Fruit fly (Drosophila melanogaster): ENCODE data around the gene CG13244.

Gene CG13244

DNA sequence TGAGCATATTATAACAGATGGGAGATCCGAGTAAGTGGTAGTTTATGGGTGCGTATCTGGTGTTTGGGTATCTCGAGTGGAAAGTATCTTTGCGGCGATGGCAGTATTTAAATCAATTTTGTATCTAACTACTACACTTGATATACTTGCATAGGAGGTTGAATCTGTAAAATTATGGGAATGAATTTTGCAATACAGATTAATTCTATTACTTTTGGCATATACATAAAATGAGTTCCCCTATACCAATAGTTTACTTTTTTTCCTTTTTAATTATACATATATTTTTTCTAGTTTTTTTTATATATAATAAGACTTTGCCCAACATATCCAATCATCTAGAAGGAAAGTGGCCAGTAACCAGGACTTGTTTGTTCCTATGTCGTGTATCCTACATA lies 7.4 kb upstream of the CG13244 start:
- no peak for TF ChIP-seq Dll (optimal IDR thresholded peaks at IDR 0.05)
- no peak for TF ChIP-seq pan (optimal IDR thresholded peaks at IDR 0.05)
- TF ChIP-seq CG8478 (optimal IDR thresholded peaks at IDR 0.05): no peak
- no peak for TF ChIP-seq psq (optimal IDR thresholded peaks at IDR 0.05)
- TF ChIP-seq EcR (GFP tag; optimal IDR thresholded peaks at IDR 0.05): no peak
- TF ChIP-seq usp (GFP tag; optimal IDR thresholded peaks at IDR 0.05): no peak

- TF ChIP-seq Dll (optimal IDR thresholded peaks at IDR 0.05): no peak
- TF ChIP-seq usp (GFP tag; optimal IDR thresholded peaks at IDR 0.05): no peak
- TF ChIP-seq CG8478 (optimal IDR thresholded peaks at IDR 0.05): no peak
- TF ChIP-seq psq (optimal IDR thresholded peaks at IDR 0.05): no peak
- no peak for TF ChIP-seq EcR (GFP tag; optimal IDR thresholded peaks at IDR 0.05)
- no peak for TF ChIP-seq pan (optimal IDR thresholded peaks at IDR 0.05)
Observed at dm6 chr2L:15909826-15910225, 6.9 kb upstream of the CG13244 start.

- TF ChIP-seq pan (optimal IDR thresholded peaks at IDR 0.05): no peak
- no peak for TF ChIP-seq CG8478 (optimal IDR thresholded peaks at IDR 0.05)
- TF ChIP-seq psq (optimal IDR thresholded peaks at IDR 0.05): no peak
- no peak for TF ChIP-seq usp (GFP tag; optimal IDR thresholded peaks at IDR 0.05)
- TF ChIP-seq EcR (GFP tag; optimal IDR thresholded peaks at IDR 0.05): no peak
- no peak for TF ChIP-seq Dll (optimal IDR thresholded peaks at IDR 0.05)
Observed at dm6 chr2L:15910937-15911590, 5.6 kb upstream of the CG13244 start.

dm6 chr2L:15911591-15912007 lies 5.1 kb upstream of the CG13244 start:
- TF ChIP-seq CG8478 (optimal IDR thresholded peaks at IDR 0.05) (no peak), psq (optimal IDR thresholded peaks at IDR 0.05) (no peak), Dll (optimal IDR thresholded peaks at IDR 0.05) (peak; percentile 46), EcR (GFP tag; optimal IDR thresholded peaks at IDR 0.05) (peak; percentile 96 to 100)

- TF ChIP-seq pan (optimal IDR thresholded peaks at IDR 0.05) (no peak), EcR (GFP tag; optimal IDR thresholded peaks at IDR 0.05) (no peak), usp (GFP tag; optimal IDR thresholded peaks at IDR 0.05) (no peak), CG8478 (optimal IDR thresholded peaks at IDR 0.05) (no peak), psq (optimal IDR thresholded peaks at IDR 0.05) (no peak), Dll (optimal IDR thresholded peaks at IDR 0.05) (no peak)
Observed at dm6 chr2L:15912008-15912900, 4.4 kb upstream of the CG13244 start.

dm6 chr2L:15912901-15913673 lies 3.6 kb upstream of the CG13244 start:
- no peak for TF ChIP-seq usp (GFP tag; optimal IDR thresholded peaks at IDR 0.05)
- TF ChIP-seq EcR (GFP tag; optimal IDR thresholded peaks at IDR 0.05): peak in 1 of 2 experiments; percentile 20

dm6 chr2L:15913674-15914037 lies 3.0 kb upstream of the CG13244 start:
- TF ChIP-seq psq (optimal IDR thresholded peaks at IDR 0.05) (no peak), CG8478 (optimal IDR thresholded peaks at IDR 0.05) (no peak), Dll (optimal IDR thresholded peaks at IDR 0.05) (no peak), pan (optimal IDR thresholded peaks at IDR 0.05) (no peak), EcR (GFP tag; optimal IDR thresholded peaks at IDR 0.05) (no peak), usp (GFP tag; optimal IDR thresholded peaks at IDR 0.05) (no peak)

DNA sequence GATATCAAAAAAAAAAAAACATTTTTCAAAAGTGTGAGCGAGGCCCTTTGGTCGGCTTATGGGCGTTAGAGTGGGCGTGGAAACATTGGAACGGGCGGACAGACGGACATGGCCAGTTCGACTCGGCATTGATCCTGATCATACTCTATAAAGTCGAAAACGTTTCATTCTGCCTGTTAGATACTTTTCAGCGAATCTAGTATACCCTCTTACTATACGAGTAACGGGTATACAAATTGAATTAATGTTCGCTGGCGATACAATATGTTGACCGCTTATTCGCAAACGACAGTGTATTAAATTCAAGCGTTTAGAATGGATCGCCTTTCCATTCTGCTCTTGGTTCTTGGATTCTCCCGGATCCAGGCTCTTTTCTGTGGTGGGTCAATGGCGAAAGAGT lies 6.4 kb downstream of the CG13244 start, which contains the start of gene CG4793:
TSS of gene CG4793 (plus strand) at position 301 of the 400 bp plus-strand sequence.
- no peak for TF ChIP-seq psq (optimal IDR thresholded peaks at IDR 0.05)
- TF ChIP-seq CG8478 (optimal IDR thresholded peaks at IDR 0.05): no peak
- TF ChIP-seq pan (optimal IDR thresholded peaks at IDR 0.05): peak; percentile 62
- TF ChIP-seq EcR (GFP tag; optimal IDR thresholded peaks at IDR 0.05): no peak
- no peak for TF ChIP-seq Dll (optimal IDR thresholded peaks at IDR 0.05)
- TF ChIP-seq usp (GFP tag; optimal IDR thresholded peaks at IDR 0.05): no peak

- no peak for TF ChIP-seq pan (optimal IDR thresholded peaks at IDR 0.05)
- no peak for TF ChIP-seq usp (GFP tag; optimal IDR thresholded peaks at IDR 0.05)
- no peak for TF ChIP-seq CG8478 (optimal IDR thresholded peaks at IDR 0.05)
- no peak for TF ChIP-seq Dll (optimal IDR thresholded peaks at IDR 0.05)
- no peak for TF ChIP-seq EcR (GFP tag; optimal IDR thresholded peaks at IDR 0.05)
- TF ChIP-seq psq (optimal IDR thresholded peaks at IDR 0.05): no peak
Observed at dm6 chr2L:15936138-15936537, 19.4 kb downstream of the CG13244 start.

dm6 chr2L:15941141-15941540 lies 24.5 kb downstream of the CG13244 start, which contains the start of gene CG12448:
CG12448 (plus strand) TSS chr2L:15941441.
- TF ChIP-seq Dll (optimal IDR thresholded peaks at IDR 0.05): no peak

DNA sequence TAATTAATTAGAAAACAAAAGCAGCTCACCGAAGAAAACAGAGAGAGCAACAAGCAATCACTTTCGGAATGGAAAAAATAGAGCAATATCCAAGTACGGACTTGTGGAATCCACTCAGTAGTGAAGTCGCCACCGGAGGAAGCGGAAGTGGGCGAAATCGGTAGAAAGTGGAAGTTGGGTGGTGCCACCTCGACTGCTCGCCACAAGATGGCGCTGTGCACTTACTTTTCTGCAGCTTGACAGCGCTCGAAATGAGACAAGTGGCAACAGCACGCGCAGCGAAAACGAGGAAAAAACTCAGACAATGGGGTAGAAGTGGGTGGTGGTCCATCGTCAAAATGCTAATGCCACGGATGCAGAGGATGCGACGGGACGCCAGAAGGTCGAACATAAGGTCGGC lies 32.8 kb downstream of the CG13244 start:
- TF ChIP-seq CG8478 (optimal IDR thresholded peaks at IDR 0.05): no peak

DNA sequence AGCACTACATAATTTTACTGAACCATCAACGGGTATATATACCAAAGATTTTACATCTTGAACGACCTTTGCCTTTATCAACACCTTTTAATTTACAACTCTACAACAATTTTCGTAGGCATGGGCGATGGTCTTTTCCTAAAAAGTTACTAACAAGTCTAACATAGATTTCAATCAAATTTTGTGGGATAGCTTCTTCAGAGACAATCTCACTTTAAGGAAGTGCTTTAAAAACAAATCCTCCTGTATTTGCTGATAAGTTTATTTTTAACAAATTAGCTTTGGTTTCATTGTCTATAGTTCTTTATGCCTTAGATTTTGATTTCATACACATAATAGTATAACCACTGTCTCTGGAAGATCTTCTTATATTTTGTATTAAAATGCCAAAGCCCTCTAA lies 40.9 kb downstream of the CG13244 start, which contains the start of gene CG18063:
TSS of gene CG18063 (plus strand) at position 301 of the 400 bp plus-strand sequence.
- TF ChIP-seq psq (optimal IDR thresholded peaks at IDR 0.05) (no peak), usp (GFP tag; optimal IDR thresholded peaks at IDR 0.05) (no peak), CG8478 (optimal IDR thresholded peaks at IDR 0.05) (no peak), EcR (GFP tag; optimal IDR thresholded peaks at IDR 0.05) (no peak), pan (optimal IDR thresholded peaks at IDR 0.05) (no peak), Dll (optimal IDR thresholded peaks at IDR 0.05) (no peak)

Measured in whole organism.